Worm (Caenorhabditis elegans) whole organism, L1 larva: Measurements from ENCODE around the gene rab-14.

Experiments used
- C34B4.2 ChIP-seq: sonication (generic microtip); optimal IDR thresholded peaks from 2 replicates; lab custom pipeline; 2017; ENCODE audit warnings: mild to moderate bottlenecking, missing genetic modification characterization, missing compliant biosample characterization
- F16B12.6 ChIP-seq: fragments of 150-350 bp; optimal IDR thresholded peaks from 2 replicates; lab custom pipeline; 2014; ENCODE audit warnings: missing biosample characterization, missing genetic modification characterization
- alr-1 ChIP-seq: fragments of 200-800 bp; sonication (Bioruptor generic); optimal IDR thresholded peaks from 2 replicates; lab custom pipeline; 2018; ENCODE audit warnings: borderline replicate concordance, mild to moderate bottlenecking, missing genetic modification characterization, missing compliant biosample characterization
- ama-1 ChIP-seq: fragments of 150-350 bp; optimal IDR thresholded peaks from 2 replicates; lab custom pipeline; 2014
- ceh-63 ChIP-seq: fragments of 200-800 bp; sonication (Bioruptor generic); optimal IDR thresholded peaks from 2 replicates; lab custom pipeline; 2018; ENCODE audit warnings: mild to moderate bottlenecking, missing genetic modification characterization, missing compliant biosample characterization
- ceh-82 ChIP-seq, 3 experiments: fragments of 150-350 bp in 1 of 3; sonication (generic microtip) in 2 of 3; optimal IDR thresholded peaks; 2 replicates each; lab custom pipeline; 2014 to 2017; ENCODE audit warnings: missing biosample characterization in 3 of 3, missing genetic modification characterization in 3 of 3
- ceh-88 ChIP-seq: fragments of 200-800 bp; sonication (Bioruptor generic); IDR thresholded peaks from 2 replicates; pipeline ENCODE4 v1.3.6; 2022; ENCODE audit warnings: missing genetic modification characterization, missing compliant biosample characterization
- ces-1 ChIP-seq: fragments of 150-350 bp; optimal IDR thresholded peaks from 2 replicates; lab custom pipeline; 2014; ENCODE audit warnings: missing biosample characterization, missing genetic modification reagents, missing genetic modification characterization
- dpl-1 ChIP-seq, 3 experiments: fragments of 150-350 bp in 2 of 3; sonication (generic microtip) in 1 of 3; optimal IDR thresholded peaks; 2 replicates each; lab custom pipeline; 2014 to 2017; ENCODE audit warnings: missing biosample characterization in 3 of 3, missing genetic modification characterization in 3 of 3, missing genetic modification reagents in 3 of 3
- efl-1 ChIP-seq, 4 experiments: fragments of 150-350 bp; optimal IDR thresholded peaks in 3 of 4; peaks in 1 of 4; 1 replicate in 1 of 4; 2 replicates in 3 of 4; lab custom pipeline; 2014; ENCODE audit warnings: missing biosample characterization in 2 of 4, missing genetic modification characterization in 2 of 4, missing genetic modification reagents in 2 of 4
- efl-3 ChIP-seq: fragments of 200-800 bp; sonication (Bioruptor generic); optimal IDR thresholded peaks from 2 replicates; lab custom pipeline; 2018; ENCODE audit warnings: mild to moderate bottlenecking, missing genetic modification characterization, missing compliant biosample characterization
- egl-27 ChIP-seq, 2 experiments: fragments of 150-350 bp in 1 of 2; sonication (generic microtip); optimal IDR thresholded peaks; 3 replicates each; lab custom pipeline; 2017 to 2018; ENCODE audit warnings: missing biosample characterization in 2 of 2, missing genetic modification characterization in 2 of 2, missing genetic modification reagents in 2 of 2
- elt-2 ChIP-seq: sonication (generic microtip); optimal IDR thresholded peaks from 2 replicates; lab custom pipeline; 2016; ENCODE audit warnings: missing genetic modification characterization, mild to moderate bottlenecking, inconsistent platforms, missing compliant biosample characterization, missing genetic modification reagents
- elt-3 ChIP-seq, 6 experiments: fragments of 150-350 bp in 1 of 6; sonication (generic microtip); optimal IDR thresholded peaks; 2 replicates each; lab custom pipeline; 2017 to 2018; ENCODE audit warnings: missing biosample characterization in 6 of 6, missing genetic modification characterization in 6 of 6, inconsistent platforms in 1 of 6
- fkh-10 ChIP-seq: sonication (generic microtip); optimal IDR thresholded peaks from 2 replicates; lab custom pipeline; 2017; ENCODE audit warnings: missing biosample characterization, missing genetic modification reagents, missing genetic modification characterization
- fkh-8 ChIP-seq: sonication (generic microtip); optimal IDR thresholded peaks from 2 replicates; lab custom pipeline; 2016; ENCODE audit warnings: mild to moderate bottlenecking, missing genetic modification characterization, missing compliant biosample characterization
- grh-1 ChIP-seq: fragments of 200-800 bp; sonication (Bioruptor generic); IDR thresholded peaks from 2 replicates; pipeline ENCODE4 v1.3.6; 2022; ENCODE audit warnings: missing genetic modification reagents, missing genetic modification characterization, missing compliant biosample characterization
- jun-1 ChIP-seq: fragments of 150-350 bp; optimal IDR thresholded peaks from 2 replicates; lab custom pipeline; 2014; ENCODE audit warnings: missing biosample characterization, missing genetic modification reagents, missing genetic modification characterization
- lin-13 ChIP-seq: fragments of 150-350 bp; optimal IDR thresholded peaks from 2 replicates; lab custom pipeline; 2014; ENCODE audit warnings: missing biosample characterization, missing genetic modification reagents, missing genetic modification characterization
- lin-14 ChIP-seq: fragments of 200-800 bp; sonication (Bioruptor generic); optimal IDR thresholded peaks from 2 replicates; lab custom pipeline; 2018; ENCODE audit warnings: mild to moderate bottlenecking, missing genetic modification characterization, moderate library complexity, missing compliant biosample characterization
- lin-15B ChIP-seq: fragments of 150-350 bp; sonication (generic microtip); optimal IDR thresholded peaks from 3 replicates; lab custom pipeline; 2014; ENCODE audit warnings: missing biosample characterization, missing genetic modification characterization
- lin-39 ChIP-seq: fragments of 150-350 bp; optimal IDR thresholded peaks from 2 replicates; lab custom pipeline; 2014; ENCODE audit warnings: missing biosample characterization, missing genetic modification reagents, missing genetic modification characterization
- mab-9 ChIP-seq: fragments of 200-800 bp; sonication (Bioruptor generic); IDR thresholded peaks from 2 replicates; pipeline ENCODE4 v1.3.6; 2022; ENCODE audit warnings: missing genetic modification reagents, missing genetic modification characterization, missing compliant biosample characterization
- mef-2 ChIP-seq: fragments of 150-350 bp; optimal IDR thresholded peaks from 2 replicates; lab custom pipeline; 2014; ENCODE audit warnings: missing biosample characterization, missing genetic modification characterization
- mep-1 ChIP-seq: fragments of 150-350 bp; optimal IDR thresholded peaks from 2 replicates; lab custom pipeline; 2014; ENCODE audit warnings: missing biosample characterization, missing genetic modification characterization
- nhr-11 ChIP-seq: fragments of 150-350 bp; optimal IDR thresholded peaks from 2 replicates; lab custom pipeline; 2014; ENCODE audit warnings: missing biosample characterization, missing genetic modification characterization
- nhr-12 ChIP-seq: sonication (generic microtip); optimal IDR thresholded peaks from 2 replicates; lab custom pipeline; 2017; ENCODE audit warnings: missing biosample characterization, missing genetic modification characterization
- nhr-20 ChIP-seq: sonication (generic microtip); optimal IDR thresholded peaks from 2 replicates; lab custom pipeline; 2016; ENCODE audit warnings: mild to moderate bottlenecking, missing genetic modification characterization, missing compliant biosample characterization
- nhr-28 ChIP-seq: fragments of 150-350 bp; optimal IDR thresholded peaks from 2 replicates; lab custom pipeline; 2014; ENCODE audit warnings: missing biosample characterization, missing genetic modification characterization
- nhr-47 ChIP-seq: sonication (generic microtip); optimal IDR thresholded peaks from 2 replicates; lab custom pipeline; 2016; ENCODE audit warnings: mild to moderate bottlenecking, missing genetic modification characterization, moderate library complexity, missing compliant biosample characterization
- nhr-71 ChIP-seq: sonication (generic microtip); optimal IDR thresholded peaks from 2 replicates; lab custom pipeline; 2016; ENCODE audit warnings: mild to moderate bottlenecking, missing genetic modification characterization, moderate library complexity, missing compliant biosample characterization
- nhr-76 ChIP-seq: sonication (generic microtip); optimal IDR thresholded peaks from 2 replicates; lab custom pipeline; 2017; ENCODE audit warnings: missing biosample characterization, missing genetic modification characterization
- nhr-84 ChIP-seq: sonication (generic microtip); optimal IDR thresholded peaks from 2 replicates; lab custom pipeline; 2017; ENCODE audit warnings: missing biosample characterization, missing genetic modification characterization
- nhr-85 ChIP-seq: sonication (generic microtip); peaks from one replicate; lab custom pipeline; 2016; ENCODE audit warnings: missing genetic modification characterization, inconsistent platforms, missing compliant biosample characterization
- nhr-90 ChIP-seq: sonication (generic microtip); optimal IDR thresholded peaks from 2 replicates; lab custom pipeline; 2016; ENCODE audit warnings: mild to moderate bottlenecking, missing genetic modification characterization, missing compliant biosample characterization; ENCODE audit not compliant: poor library complexity
- pag-3 ChIP-seq: sonication (generic microtip); optimal IDR thresholded peaks from 2 replicates; lab custom pipeline; 2017; ENCODE audit warnings: missing genetic modification characterization, mild to moderate bottlenecking, missing compliant biosample characterization, antibody characterized with exemption, borderline replicate concordance; ENCODE audit not compliant: insufficient read depth
- rnt-1 ChIP-seq: sonication (generic microtip); optimal IDR thresholded peaks from 2 replicates; lab custom pipeline; 2016; ENCODE audit warnings: mild to moderate bottlenecking, missing genetic modification characterization, moderate library complexity, missing compliant biosample characterization
- skn-1 ChIP-seq: fragments of 150-350 bp; optimal IDR thresholded peaks from 2 replicates; lab custom pipeline; 2014; ENCODE audit warnings: missing biosample characterization, missing genetic modification characterization
- snpc-4 ChIP-seq: fragments of 150-350 bp; optimal IDR thresholded peaks from 2 replicates; lab custom pipeline; 2014; ENCODE audit warnings: missing biosample characterization, missing genetic modification characterization
- snu-23 ChIP-seq: sonication (generic microtip); optimal IDR thresholded peaks from 2 replicates; lab custom pipeline; 2016; ENCODE audit warnings: missing genetic modification characterization, missing compliant biosample characterization
- sup-37 ChIP-seq: fragments of 200-800 bp; sonication (Bioruptor generic); optimal IDR thresholded peaks from 2 replicates; lab custom pipeline; 2018; ENCODE audit warnings: mild to moderate bottlenecking, missing genetic modification characterization, missing compliant biosample characterization
- tlp-1 ChIP-seq: fragments of 150-350 bp; optimal IDR thresholded peaks from 2 replicates; lab custom pipeline; 2014; ENCODE audit warnings: missing biosample characterization, missing genetic modification characterization
- unc-86 ChIP-seq: sonication (generic microtip); optimal IDR thresholded peaks from 2 replicates; lab custom pipeline; 2016; ENCODE audit warnings: missing genetic modification characterization, missing compliant biosample characterization
- vab-15 ChIP-seq: sonication (generic microtip); optimal IDR thresholded peaks from 2 replicates; lab custom pipeline; 2017; ENCODE audit warnings: missing genotype, mild to moderate bottlenecking, missing genetic modification characterization, missing compliant biosample characterization
- xbp-1 ChIP-seq: sonication (generic microtip); optimal IDR thresholded peaks from 2 replicates; lab custom pipeline; 2016; ENCODE audit warnings: missing genetic modification characterization, missing compliant biosample characterization
- ztf-4 ChIP-seq: fragments of 150-350 bp; optimal IDR thresholded peaks from 2 replicates; lab custom pipeline; 2014; ENCODE audit warnings: missing biosample characterization, missing genetic modification characterization

rab-14 gene

DNA sequence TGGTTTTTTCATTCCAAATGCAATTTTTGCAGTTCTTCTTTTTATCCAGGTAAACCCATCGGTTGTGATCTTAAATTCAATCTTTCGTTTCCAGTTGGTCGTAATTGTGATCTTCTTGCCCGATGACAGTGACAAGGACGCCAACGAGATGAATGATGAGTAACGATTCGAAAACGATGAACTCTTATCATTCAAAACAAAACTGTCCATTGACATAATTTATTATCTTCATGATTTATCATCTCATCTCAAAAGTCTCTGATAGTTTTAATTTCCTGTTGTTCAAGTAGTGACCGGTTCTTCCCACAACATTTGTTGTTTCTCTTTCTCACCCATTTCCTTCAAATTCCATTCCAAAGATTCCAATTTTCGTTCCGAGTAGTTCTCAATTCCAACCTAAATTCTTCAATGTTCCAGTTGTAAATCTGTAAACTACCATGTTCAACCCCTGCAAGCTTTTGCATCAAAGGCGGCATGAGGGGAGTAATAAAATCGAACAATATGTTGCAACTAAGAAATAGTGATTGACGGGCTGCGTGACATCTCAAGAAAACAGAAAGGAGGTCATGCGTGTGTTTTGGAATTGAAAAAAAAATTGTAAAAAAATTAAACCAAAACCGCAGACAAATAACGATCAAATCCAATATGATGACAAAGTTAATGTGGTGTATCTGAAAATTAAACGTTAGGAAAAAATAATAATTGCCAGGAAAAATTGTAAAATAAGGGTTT lies 19.9 kb upstream of the rab-14 start (continued):
- TF ChIP-seq egl-27 (tag; optimal IDR thresholded peaks at IDR 0.05; lab: Kevin White, UChicago) (no peak), efl-3 (no peak), skn-1 (tag; lab: Kevin White, UChicago) (no peak), nhr-28 (no peak), lin-14 (GFP tag; lab: Kevin White, UChicago) (peak; percentile 38), tlp-1 (tag; lab: Kevin White, UChicago) (no peak), fkh-10 (GFP tag; lab: Kevin White, UChicago) (no peak), vab-15 (no peak), nhr-47 (tag; lab: Kevin White, UChicago) (no peak), nhr-90 (peak; percentile 29), lin-15B (no peak), nhr-20 (tag; lab: Kevin White, UChicago) (peak; percentile 28), nhr-85 (tag; lab: Kevin White, UChicago) (peak; percentile 85), alr-1 (tag; lab: Kevin White, UChicago) (no peak), grh-1 (GFP tag; lab: Robert Waterston, UW) (peak; percentile 51; the same call in 1 of the 2 replicates), elt-2 (tag; lab: Kevin White, UChicago) (no peak), nhr-71 (tag; lab: Kevin White, UChicago) (peak; percentile 26)

DNA sequence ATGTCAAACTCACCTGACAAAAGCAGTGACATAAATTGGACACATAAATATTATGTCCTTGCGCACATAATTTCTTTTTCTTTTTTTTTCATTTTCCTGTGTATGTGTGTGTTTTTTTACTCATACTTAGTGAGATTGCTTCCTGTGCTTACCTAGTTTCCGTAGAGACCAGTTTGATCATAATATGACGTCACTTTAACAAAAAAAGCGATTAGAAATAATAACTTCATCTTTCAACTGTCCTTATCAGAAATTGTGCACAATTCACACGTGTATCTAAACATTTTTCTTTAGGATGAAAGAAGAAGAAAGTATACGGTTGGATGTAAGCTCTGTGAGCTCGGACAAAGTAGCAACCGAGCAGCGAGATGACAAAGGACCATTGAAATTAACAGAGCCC lies 15.6 kb upstream of the rab-14 start:
- TF ChIP-seq nhr-71 (tag; lab: Kevin White, UChicago) = peak; percentile 19
- TF ChIP-seq nhr-76 (tag; lab: Kevin White, UChicago) = no peak
- TF ChIP-seq elt-2 (tag; lab: Kevin White, UChicago) = peak; percentile 25
- no peak for TF ChIP-seq xbp-1 (tag; lab: Kevin White, UChicago)
- TF ChIP-seq mef-2 (tag; lab: Kevin White, UChicago) = no peak
- TF ChIP-seq fkh-8 (tag; lab: Kevin White, UChicago) = peak; percentile 24
- TF ChIP-seq ceh-63 (GFP tag; lab: Kevin White, UChicago) = no peak
- no peak for TF ChIP-seq mep-1
- no peak for TF ChIP-seq snu-23 (GFP tag; lab: Kevin White, UChicago)
- no peak for TF ChIP-seq C34B4.2 (tag; lab: Kevin White, UChicago)
- TF ChIP-seq ceh-82 (tag; optimal IDR thresholded peaks at IDR 0.05; lab: Kevin White, UChicago) = no peak
- no peak for TF ChIP-seq mab-9 (GFP tag; lab: Robert Waterston, UW)
- TF ChIP-seq lin-14 (GFP tag; lab: Kevin White, UChicago) = peak; percentile 45
- no peak for TF ChIP-seq sup-37
- TF ChIP-seq snpc-4 (tag; lab: Kevin White, UChicago) = no peak
- no peak for TF ChIP-seq efl-1 (optimal IDR thresholded peaks at IDR 0.05; lab: Kevin White, UChicago)
- TF ChIP-seq efl-1 (GFP tag; optimal IDR thresholded peaks at IDR 0.05 in 1 of 2; lab: Kevin White, UChicago) = peak in 1 of 2 experiments; percentile 79
- no peak for TF ChIP-seq elt-3 (tag; optimal IDR thresholded peaks at IDR 0.05; lab: Kevin White, UChicago)

DNA sequence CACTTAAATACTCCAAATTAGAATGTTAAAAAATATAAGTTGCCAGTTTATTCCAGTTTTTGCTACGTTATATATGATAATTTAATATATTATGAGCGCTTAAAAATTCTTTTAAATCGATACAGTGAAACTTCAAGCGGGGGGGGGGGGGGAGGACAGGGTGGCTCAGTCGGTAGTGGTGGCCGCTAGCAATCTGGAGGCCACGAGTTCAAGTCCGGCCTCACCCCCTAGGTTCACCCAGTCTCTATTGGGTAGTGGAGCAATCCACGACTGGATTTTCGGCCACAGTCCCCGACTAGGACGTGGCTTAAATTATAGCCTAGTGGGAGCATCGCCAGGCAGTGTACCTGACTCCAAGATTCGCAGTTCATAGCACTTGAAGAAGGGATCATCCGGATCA lies 14.6 kb upstream of the rab-14 start:
- TF ChIP-seq fkh-10 (GFP tag; lab: Kevin White, UChicago) = no peak
- TF ChIP-seq lin-13 (GFP tag; lab: Kevin White, UChicago) = no peak
- TF ChIP-seq dpl-1 (GFP tag; optimal IDR thresholded peaks at IDR 0.05; lab: Kevin White, UChicago) = no peak
- no peak for TF ChIP-seq snu-23 (GFP tag; lab: Kevin White, UChicago)
- TF ChIP-seq ama-1 (lab: Kevin White, UChicago) = no peak
- TF ChIP-seq ceh-88 (GFP tag; lab: Robert Waterston, UW) = no peak
- TF ChIP-seq jun-1 (tag; lab: Kevin White, UChicago) = no peak
- TF ChIP-seq mab-9 (GFP tag; lab: Robert Waterston, UW) = no peak
- no peak for TF ChIP-seq nhr-84 (tag; lab: Kevin White, UChicago)
- no peak for TF ChIP-seq pag-3 (tag; lab: Kevin White, UChicago)
- TF ChIP-seq ces-1 (GFP tag; lab: Kevin White, UChicago) = no peak
- no peak for TF ChIP-seq nhr-11 (tag; lab: Kevin White, UChicago)
- no peak for TF ChIP-seq nhr-12 (tag; lab: Kevin White, UChicago)
- TF ChIP-seq unc-86 (tag; lab: Kevin White, UChicago) = no peak
- no peak for TF ChIP-seq ztf-4 (tag; lab: Kevin White, UChicago)
- TF ChIP-seq lin-39 = no peak
- no peak for TF ChIP-seq rnt-1
- no peak for TF ChIP-seq C34B4.2 (tag; lab: Kevin White, UChicago)
- no peak for TF ChIP-seq F16B12.6 (tag; lab: Kevin White, UChicago)
- TF ChIP-seq elt-3 (tag; optimal IDR thresholded peaks at IDR 0.05; lab: Kevin White, UChicago) = no peak
